Worm (Caenorhabditis elegans) whole organism, young adult: ENCODE measurements around the gene tag-340.

Source experiments
- F10E7.11 ChIP-seq: sonication (generic microtip); optimal IDR thresholded peaks from 2 replicates; lab custom pipeline; 2017; ENCODE audit warnings: mild to moderate bottlenecking, missing genetic modification characterization, moderate library complexity, missing compliant biosample characterization
- F39B2.1 ChIP-seq: fragments of 200-800 bp; sonication (Bioruptor generic); IDR thresholded peaks from 2 replicates; pipeline ENCODE4 v1.3.6; 2022; ENCODE audit warnings: missing genetic modification reagents, missing genetic modification characterization, missing compliant biosample characterization
- egl-44 ChIP-seq: fragments of 200-800 bp; sonication (Bioruptor generic); IDR thresholded peaks from 2 replicates; pipeline ENCODE4 v1.3.6; 2022; ENCODE audit warnings: missing genetic modification reagents, missing genetic modification characterization, missing compliant biosample characterization
- let-607 ChIP-seq, 2 experiments: fragments of 200-800 bp in 1 of 2; sonication (Bioruptor generic) in 1 of 2; sonication (generic microtip) in 1 of 2; optimal IDR thresholded peaks; 2 replicates each; lab custom pipeline; 2016 to 2018; ENCODE audit warnings: mild to moderate bottlenecking in 2 of 2, missing compliant biosample characterization in 2 of 2, missing genetic modification characterization in 2 of 2, moderate library complexity in 2 of 2, missing genotype in 1 of 2
- mcd-1 ChIP-seq: fragments of 200-800 bp; sonication (Bioruptor generic); IDR thresholded peaks from 2 replicates; pipeline ENCODE4 v1.3.6; 2022; ENCODE audit warnings: missing genetic modification reagents, missing genetic modification characterization, missing compliant biosample characterization
- mxl-1 ChIP-seq: sonication (generic microtip); optimal IDR thresholded peaks from 2 replicates; lab custom pipeline; 2016; ENCODE audit warnings: missing genetic modification characterization, missing compliant biosample characterization
- nhr-80 ChIP-seq: sonication (generic microtip); optimal IDR thresholded peaks from 2 replicates; lab custom pipeline; 2016; ENCODE audit warnings: missing genetic modification characterization, missing compliant biosample characterization
- snpc-1.3 ChIP-seq: sonication (generic microtip); optimal IDR thresholded peaks from 2 replicates; lab custom pipeline; 2017; ENCODE audit warnings: missing genetic modification characterization, mild to moderate bottlenecking, missing compliant biosample characterization, antibody characterized with exemption, moderate library complexity, missing genotype, missing genetic modification reagents; ENCODE audit not compliant: insufficient read depth
- snpc-4 ChIP-seq, 5 experiments: fragments of 150-350 bp in 1 of 5; sonication (generic microtip) in 4 of 5; optimal IDR thresholded peaks; 2 replicates each; lab custom pipeline; 2014 to 2018; ENCODE audit warnings: missing genetic modification characterization in 5 of 5, missing biosample characterization in 3 of 5, antibody characterized with exemption in 2 of 5, mild to moderate bottlenecking in 2 of 5, missing compliant biosample characterization in 2 of 5, missing genotype in 2 of 5, moderate library complexity in 2 of 5, missing genetic modification reagents in 1 of 5
- unc-130 ChIP-seq: sonication (generic microtip); optimal IDR thresholded peaks from 2 replicates; lab custom pipeline; 2016; ENCODE audit warnings: missing genetic modification reagents, missing genetic modification characterization, missing compliant biosample characterization
- unc-62 ChIP-seq: fragments of 150-350 bp; optimal IDR thresholded peaks from 2 replicates; lab custom pipeline; 2014; ENCODE audit warnings: missing biosample characterization, missing genetic modification reagents, missing genetic modification characterization
- ztf-6 ChIP-seq: fragments of 200-800 bp; sonication (Bioruptor generic); IDR thresholded peaks from 2 replicates; pipeline ENCODE4 v1.3.6; 2022; ENCODE audit warnings: missing genetic modification reagents, missing genetic modification characterization, missing compliant biosample characterization

DNA sequence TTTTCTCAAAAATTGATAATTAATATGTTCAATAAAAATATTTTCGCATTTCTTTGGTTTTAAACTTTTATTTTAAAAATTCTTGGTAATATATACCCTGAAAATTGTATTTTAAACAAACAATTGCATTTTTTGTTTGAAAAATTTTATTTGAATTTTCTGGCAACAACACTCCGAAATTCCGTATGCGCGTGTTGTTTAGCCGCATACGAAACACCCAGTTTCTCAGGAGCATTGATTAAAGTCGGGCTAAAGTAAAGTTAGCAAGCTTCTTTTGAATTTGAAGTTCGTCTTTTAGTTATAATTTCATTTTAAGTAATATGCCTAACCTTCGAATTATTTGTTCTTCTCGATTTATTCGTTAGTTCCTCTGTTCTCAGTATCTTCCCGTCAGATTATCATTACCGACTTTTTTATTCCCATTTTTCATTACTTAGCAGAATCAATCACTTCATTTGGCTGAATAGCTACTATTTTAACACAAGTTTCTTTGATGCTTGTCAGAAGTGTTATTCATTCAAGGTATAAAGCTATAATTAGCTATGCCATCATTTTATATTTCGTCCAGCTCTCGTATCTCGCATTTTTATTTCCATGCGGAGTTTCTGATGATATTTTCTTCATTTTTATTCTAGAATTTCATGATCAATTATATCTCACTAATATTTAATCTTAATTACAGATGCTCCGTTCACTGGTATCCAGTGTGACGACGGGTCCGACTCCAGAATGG, 34.8 kb downstream of the tag-340 start, which contains the start of gene mrps-18C:
- TF ChIP-seq ztf-6 (GFP tag; lab: Robert Waterston, UW) (no peak), F39B2.1 (GFP tag; lab: Robert Waterston, UW) (no peak), snpc-4 (GFP tag; optimal IDR thresholded peaks at IDR 0.05; lab: Kevin White, UChicago) (no peak), snpc-4 (tag; optimal IDR thresholded peaks at IDR 0.05; lab: Kevin White, UChicago) (no peak), let-607 (tag; optimal IDR thresholded peaks at IDR 0.05; lab: Kevin White, UChicago) (no peak), snpc-1.3 (tag; lab: Kevin White, UChicago) (no peak), mcd-1 (GFP tag; lab: Robert Waterston, UW) (no peak), mxl-1 (tag; lab: Kevin White, UChicago) (no peak), unc-62 (GFP tag; lab: Kevin White, UChicago) (no peak), unc-130 (no peak), nhr-80 (tag; lab: Kevin White, UChicago) (no peak), F10E7.11 (tag; lab: Kevin White, UChicago) (no peak), egl-44 (GFP tag; lab: Robert Waterston, UW) (no peak)
